Fruit fly (Drosophila melanogaster) whole organism, embryonic: ENCODE measurements around the gene CG34327.

ENCODE experiments used
- Adf1 ChIP-seq: fragments of 200-800 bp; sonication (Bioruptor generic); IDR thresholded peaks from 2 replicates; pipeline ENCODE4 v1.3.6; 2022; ENCODE audit warnings: missing biosample characterization, missing genetic modification characterization
- CG10654 ChIP-seq: fragments of 200-800 bp; sonication (Bioruptor generic); optimal IDR thresholded peaks from 2 replicates; lab custom pipeline; 2016; ENCODE audit warnings: missing biosample characterization, missing genetic modification characterization
- CG10979 ChIP-seq: fragments of 200-800 bp; sonication (Bioruptor generic); optimal IDR thresholded peaks from 2 replicates; lab custom pipeline; 2018; ENCODE audit warnings: missing biosample characterization, mild to moderate bottlenecking, missing genetic modification characterization, moderate library complexity
- CG13894 ChIP-seq: fragments of 200-800 bp; sonication (Bioruptor generic); optimal IDR thresholded peaks from 3 replicates; lab custom pipeline; 2018; ENCODE audit warnings: missing biosample characterization, mild to moderate bottlenecking, missing genetic modification characterization, moderate library complexity
- CG14014 ChIP-seq: fragments of 200-800 bp; sonication (Bioruptor generic); IDR thresholded peaks from 2 replicates; pipeline ENCODE4 v1.3.6; 2022; ENCODE audit warnings: missing biosample characterization, missing genetic modification characterization
- CG15011 ChIP-seq: fragments of 200-800 bp; sonication (Bioruptor generic); optimal IDR thresholded peaks from 3 replicates; lab custom pipeline; 2018; ENCODE audit warnings: missing biosample characterization, mild to moderate bottlenecking, missing genetic modification characterization
- CG17829 ChIP-seq: fragments of 200-800 bp; optimal IDR thresholded peaks from 2 replicates; lab custom pipeline; 2019; ENCODE audit warnings: missing biosample characterization, mild to moderate bottlenecking, missing genetic modification characterization, moderate library complexity
- CG2116 ChIP-seq: fragments of 200-800 bp; sonication (Bioruptor generic); optimal IDR thresholded peaks from 3 replicates; lab custom pipeline; 2018; ENCODE audit warnings: missing biosample characterization, mild to moderate bottlenecking, missing genetic modification characterization
- CG30020 ChIP-seq: fragments of 200-800 bp; optimal IDR thresholded peaks from 2 replicates; lab custom pipeline; 2019; ENCODE audit warnings: missing biosample characterization, mild to moderate bottlenecking, missing genetic modification characterization, moderate library complexity
- CG3065 ChIP-seq: fragments of 200-800 bp; sonication (Bioruptor generic); optimal IDR thresholded peaks from 2 replicates; lab custom pipeline; 2016; ENCODE audit warnings: missing biosample characterization, missing genetic modification characterization
- CG31224 ChIP-seq: fragments of 200-800 bp; sonication (Bioruptor generic); IDR thresholded peaks from 2 replicates; pipeline ENCODE4 v1.3.6; 2022; ENCODE audit warnings: missing biosample characterization, missing genetic modification characterization
- CG33557 ChIP-seq: fragments of 200-800 bp; sonication (Bioruptor generic); optimal IDR thresholded peaks from 2 replicates; lab custom pipeline; 2019; ENCODE audit warnings: missing biosample characterization, mild to moderate bottlenecking, missing genetic modification characterization, moderate library complexity
- CG34422 ChIP-seq: fragments of 200-800 bp; sonication (Bioruptor generic); IDR thresholded peaks from 3 replicates; pipeline ENCODE4 v1.3.6; 2022; ENCODE audit warnings: missing biosample characterization, missing genetic modification characterization
- CG3726 ChIP-seq: fragments of 200-800 bp; sonication (Bioruptor generic); IDR thresholded peaks from 3 replicates; pipeline ENCODE4, ENCODE4 v1.3.6; 2022; ENCODE audit warnings: missing biosample characterization, missing genetic modification characterization
- CG4404 ChIP-seq: fragments of 200-800 bp; sonication (Bioruptor generic); IDR thresholded peaks from 2 replicates; pipeline ENCODE4 v1.3.6; 2022; ENCODE audit warnings: missing biosample characterization, missing genetic modification characterization
- CG7357 ChIP-seq: fragments of 200-800 bp; sonication (Bioruptor generic); IDR thresholded peaks from 3 replicates; pipeline ENCODE4 v1.3.6; 2022; ENCODE audit warnings: missing biosample characterization, missing genetic modification characterization
- CG7556 ChIP-seq: fragments of 200-800 bp; sonication (Bioruptor generic); optimal IDR thresholded peaks from 2 replicates; lab custom pipeline; 2017; ENCODE audit warnings: missing biosample characterization, mild to moderate bottlenecking, missing genetic modification characterization
- CG8290 ChIP-seq, 3 experiments: fragments of 200-800 bp; sonication (Bioruptor generic); optimal IDR thresholded peaks; 2 replicates each; lab custom pipeline; 2016 to 2019; ENCODE audit warnings: missing biosample characterization in 3 of 3, missing genetic modification characterization in 3 of 3, mild to moderate bottlenecking in 2 of 3, moderate library complexity in 1 of 3
- CG8359 ChIP-seq: fragments of 200-800 bp; sonication (Bioruptor generic); optimal IDR thresholded peaks from 2 replicates; lab custom pipeline; 2017; ENCODE audit warnings: missing biosample characterization, mild to moderate bottlenecking, missing genetic modification characterization, borderline replicate concordance
- CG8478 ChIP-seq: fragments of >200 bp; optimal IDR thresholded peaks from 2 replicates; lab custom pipeline; 2018
- CG9876 ChIP-seq: fragments of 200-800 bp; sonication (Bioruptor generic); optimal IDR thresholded peaks from 2 replicates; lab custom pipeline; 2016; ENCODE audit warnings: missing biosample characterization, missing genetic modification characterization
- CG9932 ChIP-seq: fragments of 200-800 bp; sonication (Bioruptor generic); IDR thresholded peaks from 2 replicates; pipeline ENCODE4 v1.3.6; 2022; ENCODE audit warnings: missing biosample characterization, missing genetic modification characterization
- Dp ChIP-seq: fragments of 200-800 bp; sonication (Bioruptor generic); optimal IDR thresholded peaks from 2 replicates; lab custom pipeline; 2018; ENCODE audit warnings: missing biosample characterization, mild to moderate bottlenecking, missing genetic modification characterization, moderate library complexity
- Max ChIP-seq: fragments of 200-800 bp; sonication (Bioruptor generic); optimal IDR thresholded peaks from 2 replicates; lab custom pipeline; 2016; ENCODE audit warnings: missing biosample characterization, mild to moderate bottlenecking, missing genetic modification characterization
- Mrtf ChIP-seq: fragments of 200-800 bp; sonication (Bioruptor generic); IDR thresholded peaks from 3 replicates; pipeline ENCODE4 v1.3.6; 2022; ENCODE audit warnings: missing biosample characterization, missing genetic modification characterization
- Myb ChIP-seq: fragments of 200-800 bp; sonication (Bioruptor generic); optimal IDR thresholded peaks from 2 replicates; lab custom pipeline; 2016; ENCODE audit warnings: missing biosample characterization, missing genetic modification characterization
- NK7.1 ChIP-seq: fragments of 200-800 bp; sonication (Bioruptor generic); optimal IDR thresholded peaks from 3 replicates; lab custom pipeline; 2016; ENCODE audit warnings: missing biosample characterization, missing genetic modification characterization
- Oaz ChIP-seq: fragments of 200-800 bp; sonication (Bioruptor generic); IDR thresholded peaks from 2 replicates; pipeline ENCODE4 v1.3.6; 2022; ENCODE audit warnings: missing biosample characterization, missing genetic modification characterization
- Opbp ChIP-seq: fragments of 200-800 bp; sonication (Bioruptor generic); IDR thresholded peaks from 3 replicates; pipeline ENCODE4 v1.3.6; 2022; ENCODE audit warnings: missing biosample characterization, missing genetic modification characterization; ENCODE audit not compliant: partially characterized antibody
- Rx ChIP-seq: fragments of 200-800 bp; sonication (Bioruptor generic); IDR thresholded peaks from 2 replicates; pipeline ENCODE4 v1.3.6; 2022; ENCODE audit warnings: missing biosample characterization, missing genetic modification characterization
- Sox102F ChIP-seq: fragments of 200-800 bp; sonication (Bioruptor generic); optimal IDR thresholded peaks from 2 replicates; lab custom pipeline; 2018; ENCODE audit warnings: missing biosample characterization, mild to moderate bottlenecking, missing genetic modification characterization, moderate library complexity
- Stat92E ChIP-seq, 3 experiments: fragments of >200 bp in 2 of 3; fragments of 200-800 bp in 1 of 3; sonication (Bioruptor generic) in 1 of 3; optimal IDR thresholded peaks; 2 replicates each; lab custom pipeline; 2017 to 2019; ENCODE audit warnings: missing biosample characterization in 3 of 3, missing genetic modification characterization in 3 of 3, mild to moderate bottlenecking in 1 of 3, moderate library complexity in 1 of 3
- ash1 ChIP-seq: fragments of 200-800 bp; sonication (Bioruptor generic); optimal IDR thresholded peaks from 2 replicates; lab custom pipeline; 2018; ENCODE audit warnings: missing biosample characterization, mild to moderate bottlenecking, missing genetic modification characterization
- bab2 ChIP-seq: fragments of 200-800 bp; sonication (Bioruptor generic); optimal IDR thresholded peaks from 2 replicates; lab custom pipeline; 2016; ENCODE audit warnings: missing biosample characterization, missing genetic modification characterization
- bcd ChIP-seq: fragments of 200-800 bp; sonication (Bioruptor generic); optimal IDR thresholded peaks from 2 replicates; lab custom pipeline; 2017; ENCODE audit warnings: missing biosample characterization, mild to moderate bottlenecking, missing genetic modification characterization
- bigmax ChIP-seq: fragments of 200-800 bp; sonication (Bioruptor generic); optimal IDR thresholded peaks from 2 replicates; lab custom pipeline; 2018; ENCODE audit warnings: missing biosample characterization, mild to moderate bottlenecking, missing genetic modification characterization
- btn ChIP-seq: fragments of 200-800 bp; sonication (Bioruptor generic); optimal IDR thresholded peaks from 2 replicates; lab custom pipeline; 2016; ENCODE audit warnings: missing biosample characterization, missing genetic modification characterization
- chm ChIP-seq: fragments of 200-800 bp; sonication (Bioruptor generic); IDR thresholded peaks from 2 replicates; pipeline ENCODE4 v1.3.6; 2022; ENCODE audit warnings: missing biosample characterization, missing genetic modification characterization
- ci ChIP-seq: fragments of 200-800 bp; sonication (Bioruptor generic); IDR thresholded peaks from 3 replicates; pipeline ENCODE4 v1.3.6; 2022; ENCODE audit warnings: missing biosample characterization, missing genetic modification characterization
- corto ChIP-seq: fragments of 200-800 bp; sonication (Bioruptor generic); optimal IDR thresholded peaks from 2 replicates; lab custom pipeline; 2016; ENCODE audit warnings: missing biosample characterization, mild to moderate bottlenecking, missing genetic modification characterization, moderate library complexity
- dimm ChIP-seq: fragments of 200-800 bp; sonication (Bioruptor generic); IDR thresholded peaks from 2 replicates; pipeline ENCODE4 v1.3.6; 2022; ENCODE audit warnings: missing biosample characterization, missing genetic modification characterization
- dm ChIP-seq: fragments of 200-800 bp; sonication (Bioruptor generic); optimal IDR thresholded peaks from 3 replicates; lab custom pipeline; 2016; ENCODE audit warnings: missing biosample characterization, missing genetic modification characterization
- gfzf ChIP-seq: fragments of 200-800 bp; sonication (Bioruptor generic); optimal IDR thresholded peaks from 2 replicates; lab custom pipeline; 2016; ENCODE audit warnings: missing biosample characterization, mild to moderate bottlenecking, missing genetic modification characterization, moderate library complexity
- hkb ChIP-seq, 2 experiments: fragments of 200-800 bp in 1 of 2; fragments of >200 bp in 1 of 2; sonication (Bioruptor generic) in 1 of 2; IDR thresholded peaks in 1 of 2; optimal IDR thresholded peaks in 1 of 2; 2 replicates each; pipeline versions ENCODE4 v1.3.6 to Lab custom; 2017 to 2022; ENCODE audit warnings: missing biosample characterization in 1 of 2, missing genetic modification characterization in 1 of 2
- kni ChIP-seq: fragments of 200-800 bp; sonication (Bioruptor generic); optimal IDR thresholded peaks from 3 replicates; lab custom pipeline; 2017; ENCODE audit warnings: mild to moderate bottlenecking, missing biosample characterization, missing genetic modification reagents, missing genetic modification characterization
- peb ChIP-seq: fragments of 200-800 bp; sonication (Bioruptor generic); IDR thresholded peaks from 2 replicates; pipeline ENCODE4 v1.3.6; 2022; ENCODE audit warnings: missing biosample characterization, missing genetic modification characterization
- prd ChIP-seq, 3 experiments: fragments of >200 bp in 2 of 3; fragments of 200-800 bp in 1 of 3; sonication (Bioruptor generic) in 1 of 3; optimal IDR thresholded peaks in 2 of 3; IDR thresholded peaks in 1 of 3; 2 replicates in 2 of 3; 3 replicates in 1 of 3; pipeline versions ENCODE4 v1.3.6 to Lab custom; 2017 to 2022; ENCODE audit warnings: missing biosample characterization in 1 of 3, missing genetic modification characterization in 1 of 3
- tin ChIP-seq: fragments of 200-800 bp; sonication (Bioruptor generic); optimal IDR thresholded peaks from 3 replicates; lab custom pipeline; 2016; ENCODE audit warnings: missing biosample characterization, missing genetic modification characterization
- trem ChIP-seq: fragments of 200-800 bp; optimal IDR thresholded peaks from 3 replicates; lab custom pipeline; 2019; ENCODE audit warnings: missing biosample characterization, mild to moderate bottlenecking, missing genetic modification characterization, moderate library complexity

The CG34327 gene

DNA sequence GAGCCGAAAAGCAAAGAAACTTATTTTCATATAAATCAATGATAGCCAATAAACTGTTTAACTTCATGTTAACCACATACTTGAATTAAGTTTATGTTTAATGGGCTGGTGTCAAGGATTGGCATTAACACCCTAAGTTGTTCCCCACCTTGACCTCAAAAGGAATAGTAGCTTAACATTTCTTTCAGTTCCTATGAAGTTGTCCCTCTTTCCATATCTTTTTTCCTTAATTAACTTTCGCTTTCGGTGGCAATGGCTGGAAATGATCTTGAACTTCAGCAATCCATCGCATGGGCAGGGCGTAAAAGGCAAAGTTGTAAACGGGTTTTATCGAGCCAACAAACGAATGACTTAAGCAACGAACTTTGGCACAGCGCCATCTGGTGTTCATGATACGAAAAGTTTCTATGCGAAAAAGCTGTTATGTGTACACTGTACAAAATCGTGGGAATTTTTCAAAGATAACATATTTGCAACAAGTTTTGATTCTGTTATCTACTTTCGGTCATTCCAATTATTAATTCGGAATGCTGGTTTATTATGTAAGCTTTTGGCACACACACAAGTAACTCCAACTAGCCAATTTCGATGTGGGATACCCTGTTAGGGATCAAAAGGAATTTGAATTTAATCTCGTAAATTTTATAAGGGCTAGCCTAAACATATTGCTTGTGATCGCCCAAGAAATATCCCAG, 6.0 kb upstream of the CG34327 start (continued):
- TF ChIP-seq bab2 (GFP tag; lab: Kevin White, UChicago) = peak; percentile 30
- no peak for TF ChIP-seq CG30020 (tag; lab: Kevin White, UChicago)
- no peak for TF ChIP-seq Myb (GFP tag; lab: Kevin White, UChicago)
- no peak for TF ChIP-seq bigmax (GFP tag; lab: Kevin White, UChicago)
- TF ChIP-seq Mrtf (GFP tag; lab: Robert Waterston, UW) = no peak
- no peak for TF ChIP-seq dimm (GFP tag; lab: Robert Waterston, UW)
- no peak for TF ChIP-seq Rx (GFP tag; lab: Robert Waterston, UW)
- no peak for TF ChIP-seq CG10979 (tag; lab: Kevin White, UChicago)
- TF ChIP-seq Dp (GFP tag; lab: Kevin White, UChicago) = no peak
- no peak for TF ChIP-seq CG33557
- TF ChIP-seq kni (GFP tag; lab: Kevin White, UChicago) = peak; percentile 72
- TF ChIP-seq btn (GFP tag; lab: Kevin White, UChicago) = no peak
- TF ChIP-seq CG34422 (GFP tag; lab: Robert Waterston, UW) = no peak
- TF ChIP-seq Adf1 = no peak
- TF ChIP-seq Stat92E (GFP tag; optimal IDR thresholded peaks at IDR 0.05; lab: Kevin White, UChicago) = no peak
- no peak for TF ChIP-seq CG14014 (GFP tag; lab: Robert Waterston, UW)
- no peak for TF ChIP-seq CG8359 (GFP tag; lab: Kevin White, UChicago)
- no peak for TF ChIP-seq hkb (optimal IDR thresholded peaks at IDR 0.05; lab: Kevin White, UChicago)
- TF ChIP-seq hkb (GFP tag; IDR thresholded peaks at IDR 0.05; lab: Robert Waterston, UW) = no peak
- 0 out of 3 replicates have a peak, but pooled peaks have one; percentile 52 for TF ChIP-seq ci
- TF ChIP-seq Max (GFP tag; lab: Kevin White, UChicago) = no peak
- no peak for TF ChIP-seq CG7357
- no peak for TF ChIP-seq CG13894 (tag; lab: Kevin White, UChicago)
- no peak for TF ChIP-seq bcd
- no peak for TF ChIP-seq CG3726
- TF ChIP-seq CG3065 = no peak
- no peak for TF ChIP-seq dm
- TF ChIP-seq tin (GFP tag; lab: Kevin White, UChicago) = no peak
- TF ChIP-seq gfzf (GFP tag; lab: Kevin White, UChicago) = peak; percentile 3
- no peak for TF ChIP-seq peb (GFP tag; lab: Robert Waterston, UW)
- TF ChIP-seq CG8290 (GFP tag; optimal IDR thresholded peaks at IDR 0.05; lab: Kevin White, UChicago) = no peak
- TF ChIP-seq CG8290 (tag; optimal IDR thresholded peaks at IDR 0.05; lab: Kevin White, UChicago) = peak in 1 of 2 experiments; percentile 39
- no peak for TF ChIP-seq CG10654
- no peak for TF ChIP-seq CG17829
- no peak for TF ChIP-seq corto
- no peak for TF ChIP-seq CG4404 (GFP tag; lab: Robert Waterston, UW)
- no peak for TF ChIP-seq CG31224 (GFP tag; lab: Robert Waterston, UW)
- TF ChIP-seq Opbp = no peak
- TF ChIP-seq CG9932 = peak; percentile 30; the same call in 1 of the 2 replicates
- peak; percentile 28 for TF ChIP-seq Sox102F
- TF ChIP-seq CG7556 = peak; percentile 2
- TF ChIP-seq CG15011 (GFP tag; lab: Kevin White, UChicago) = no peak
- TF ChIP-seq chm (GFP tag; lab: Robert Waterston, UW) = no peak
- TF ChIP-seq ash1 (GFP tag; lab: Kevin White, UChicago) = no peak
- TF ChIP-seq prd (optimal IDR thresholded peaks at IDR 0.05; lab: Kevin White, UChicago) = no peak
- TF ChIP-seq prd (GFP tag; IDR thresholded peaks at IDR 0.05; lab: Robert Waterston, UW) = no peak
- TF ChIP-seq CG9876 (GFP tag; lab: Kevin White, UChicago) = peak; percentile 27
- no peak for TF ChIP-seq Oaz (GFP tag; lab: Robert Waterston, UW)
- TF ChIP-seq trem (tag; lab: Kevin White, UChicago) = no peak
- no peak for TF ChIP-seq NK7.1
- no peak for TF ChIP-seq CG2116 (GFP tag; lab: Kevin White, UChicago)
- TF ChIP-seq CG8478 (lab: Kevin White, UChicago) = no peak
